Fruit fly (Drosophila melanogaster) whole organism, embryonic: Measurements from ENCODE around the gene CG44836.

Experiments used
- Atf6 ChIP-seq: fragments of 200-800 bp; sonication (Bioruptor generic); IDR thresholded peaks from 2 replicates; pipeline ENCODE4 v1.3.6; 2022; ENCODE audit warnings: missing biosample characterization, missing genetic modification characterization
- B-H2 ChIP-seq: fragments of 200-800 bp; sonication (Bioruptor generic); optimal IDR thresholded peaks from 2 replicates; lab custom pipeline; 2018; ENCODE audit warnings: missing biosample characterization, mild to moderate bottlenecking, missing genetic modification characterization
- BEAF-32 ChIP-seq: fragments of 200-800 bp; sonication (Bioruptor generic); optimal IDR thresholded peaks from 3 replicates; lab custom pipeline; 2017; ENCODE audit warnings: missing biosample characterization, missing genetic modification characterization, mild to moderate bottlenecking, moderate library complexity, missing genetic modification reagents
- CG1024 ChIP-seq: fragments of 200-800 bp; sonication (Bioruptor generic); IDR thresholded peaks from 2 replicates; pipeline ENCODE4 v1.3.6; 2022; ENCODE audit warnings: missing biosample characterization, missing genetic modification characterization
- CG10267 ChIP-seq: fragments of 200-800 bp; sonication (Bioruptor generic); optimal IDR thresholded peaks from 2 replicates; lab custom pipeline; 2018; ENCODE audit warnings: missing biosample characterization, mild to moderate bottlenecking, missing genetic modification characterization, moderate library complexity
- CG11695 ChIP-seq: fragments of 200-800 bp; sonication (Bioruptor generic); IDR thresholded peaks from 3 replicates; pipeline ENCODE4 v1.3.6; 2022; ENCODE audit warnings: missing biosample characterization, missing genetic modification characterization
- CG12299 ChIP-seq: fragments of 200-800 bp; sonication (Bioruptor generic); optimal IDR thresholded peaks from 2 replicates; lab custom pipeline; 2018; ENCODE audit warnings: missing biosample characterization, mild to moderate bottlenecking, missing genetic modification characterization
- CG12744 ChIP-seq: fragments of 200-800 bp; sonication (Bioruptor generic); optimal IDR thresholded peaks from 2 replicates; lab custom pipeline; 2016; ENCODE audit warnings: missing biosample characterization, missing genetic modification characterization
- CG12769 ChIP-seq: fragments of 200-800 bp; sonication (Bioruptor generic); optimal IDR thresholded peaks from 2 replicates; lab custom pipeline; 2019; ENCODE audit warnings: missing biosample characterization, mild to moderate bottlenecking, missing genetic modification characterization, moderate library complexity
- CG13296 ChIP-seq: fragments of 200-800 bp; sonication (Bioruptor generic); optimal IDR thresholded peaks from 3 replicates; lab custom pipeline; 2018; ENCODE audit warnings: missing biosample characterization, mild to moderate bottlenecking, missing genetic modification characterization
- CG17186 ChIP-seq: fragments of 200-800 bp; sonication (Bioruptor generic); optimal IDR thresholded peaks from 3 replicates; lab custom pipeline; 2017; ENCODE audit warnings: missing biosample characterization, missing genetic modification reagents, missing genetic modification characterization
- CG17802 ChIP-seq: fragments of 200-800 bp; sonication (Bioruptor generic); optimal IDR thresholded peaks from 2 replicates; lab custom pipeline; 2018; ENCODE audit warnings: missing biosample characterization, mild to moderate bottlenecking, missing genetic modification characterization, moderate library complexity
- CG17912 ChIP-seq: fragments of 200-800 bp; sonication (Bioruptor generic); optimal IDR thresholded peaks from 2 replicates; lab custom pipeline; 2018; ENCODE audit warnings: missing biosample characterization, mild to moderate bottlenecking, missing genetic modification characterization
- CG31224 ChIP-seq: fragments of 200-800 bp; sonication (Bioruptor generic); IDR thresholded peaks from 2 replicates; pipeline ENCODE4 v1.3.6; 2022; ENCODE audit warnings: missing biosample characterization, missing genetic modification characterization
- CG34376 ChIP-seq: fragments of 200-800 bp; sonication (Bioruptor generic); optimal IDR thresholded peaks from 2 replicates; lab custom pipeline; 2018; ENCODE audit warnings: missing biosample characterization, mild to moderate bottlenecking, missing genetic modification characterization
- CG3847 ChIP-seq: fragments of 200-800 bp; sonication (Bioruptor generic); IDR thresholded peaks from 2 replicates; pipeline ENCODE4 v1.3.6; 2022; ENCODE audit warnings: missing biosample characterization, missing genetic modification characterization
- CG6175 ChIP-seq: fragments of 200-800 bp; sonication (Bioruptor generic); IDR thresholded peaks from 3 replicates; pipeline ENCODE4 v1.3.6; 2022; ENCODE audit warnings: missing biosample characterization, missing genetic modification characterization
- CG8290 ChIP-seq, 3 experiments: fragments of 200-800 bp; sonication (Bioruptor generic); optimal IDR thresholded peaks; 2 replicates each; lab custom pipeline; 2016 to 2019; ENCODE audit warnings: missing biosample characterization in 3 of 3, missing genetic modification characterization in 3 of 3, mild to moderate bottlenecking in 2 of 3, moderate library complexity in 1 of 3
- Dip2 ChIP-seq: fragments of 200-800 bp; sonication (Bioruptor generic); IDR thresholded peaks from 2 replicates; pipeline ENCODE4 v1.3.6; 2022; ENCODE audit warnings: missing biosample characterization, missing genetic modification characterization
- Fer1 ChIP-seq: fragments of 200-800 bp; sonication (Bioruptor generic); optimal IDR thresholded peaks from 2 replicates; lab custom pipeline; 2017; ENCODE audit warnings: missing biosample characterization, mild to moderate bottlenecking, missing genetic modification characterization
- H15 ChIP-seq: fragments of 200-800 bp; sonication (Bioruptor generic); IDR thresholded peaks from 3 replicates; pipeline ENCODE4 v1.3.6; 2022; ENCODE audit warnings: missing biosample characterization, missing genetic modification characterization
- Hsf ChIP-seq: fragments of 200-800 bp; sonication (Bioruptor generic); optimal IDR thresholded peaks from 3 replicates; lab custom pipeline; 2016; ENCODE audit warnings: missing biosample characterization, missing genetic modification characterization
- MESR4 ChIP-seq: fragments of 200-800 bp; sonication (Bioruptor generic); optimal IDR thresholded peaks from 2 replicates; lab custom pipeline; 2018; ENCODE audit warnings: missing biosample characterization, mild to moderate bottlenecking, missing genetic modification characterization, moderate library complexity
- Med ChIP-seq: fragments of 200-800 bp; sonication (Bioruptor generic); peaks from one replicate; lab custom pipeline; 2016; ENCODE audit warnings: missing biosample characterization, missing genetic modification characterization, mild to moderate bottlenecking, inconsistent platforms, moderate library complexity
- Meics ChIP-seq: fragments of 200-800 bp; sonication (Bioruptor generic); optimal IDR thresholded peaks from 2 replicates; lab custom pipeline; 2017; ENCODE audit warnings: missing biosample characterization, mild to moderate bottlenecking, missing genetic modification characterization
- Pdp1 ChIP-seq, 2 experiments: fragments of 200-800 bp; sonication (Bioruptor generic); optimal IDR thresholded peaks; 3 replicates each; lab custom pipeline; 2016; ENCODE audit warnings: missing biosample characterization in 2 of 2, missing genetic modification characterization in 2 of 2, mild to moderate bottlenecking in 1 of 2, moderate library complexity in 1 of 2
- Ravus ChIP-seq: fragments of 200-800 bp; sonication (Bioruptor generic); IDR thresholded peaks from 2 replicates; pipeline ENCODE4 v1.3.6; 2022; ENCODE audit warnings: missing biosample characterization, missing genetic modification characterization
- Sin3A ChIP-seq: fragments of >200 bp; optimal IDR thresholded peaks from 2 replicates; lab custom pipeline; 2018
- Sry-δ ChIP-seq: fragments of 200-800 bp; sonication (Bioruptor generic); optimal IDR thresholded peaks from 2 replicates; lab custom pipeline; 2016; ENCODE audit warnings: missing biosample characterization, missing genetic modification characterization
- Usf ChIP-seq: fragments of 200-800 bp; sonication (Bioruptor generic); optimal IDR thresholded peaks from 2 replicates; lab custom pipeline; 2017; ENCODE audit warnings: missing genotype, missing biosample characterization, missing genetic modification characterization
- bigmax ChIP-seq: fragments of 200-800 bp; sonication (Bioruptor generic); optimal IDR thresholded peaks from 2 replicates; lab custom pipeline; 2018; ENCODE audit warnings: missing biosample characterization, mild to moderate bottlenecking, missing genetic modification characterization
- chinmo ChIP-seq: fragments of 200-800 bp; sonication (Bioruptor generic); IDR thresholded peaks from 4 replicates; pipeline ENCODE4 v1.3.6; 2022; ENCODE audit warnings: missing biosample characterization, missing genetic modification characterization; ENCODE audit not compliant: partially characterized antibody
- croc ChIP-seq: fragments of 200-800 bp; sonication (Bioruptor generic); conservative IDR thresholded peaks from 3 replicates; pipeline ENCODE4 v1.3.6; 2022; ENCODE audit warnings: missing biosample characterization, missing genetic modification characterization
- en ChIP-seq: fragments of 200-800 bp; sonication (Bioruptor generic); optimal IDR thresholded peaks from 2 replicates; lab custom pipeline; 2016; ENCODE audit warnings: missing biosample characterization, missing genetic modification characterization
- kni ChIP-seq: fragments of 200-800 bp; sonication (Bioruptor generic); optimal IDR thresholded peaks from 3 replicates; lab custom pipeline; 2017; ENCODE audit warnings: mild to moderate bottlenecking, missing biosample characterization, missing genetic modification reagents, missing genetic modification characterization
- luna ChIP-seq: fragments of 200-800 bp; sonication (Bioruptor generic); optimal IDR thresholded peaks from 2 replicates; lab custom pipeline; 2016; ENCODE audit warnings: missing biosample characterization, missing genetic modification characterization
- mld ChIP-seq: fragments of 200-800 bp; sonication (Bioruptor generic); IDR thresholded peaks from 3 replicates; pipeline ENCODE4 v1.3.6; 2022; ENCODE audit warnings: missing biosample characterization, missing genetic modification characterization; ENCODE audit not compliant: partially characterized antibody
- otp ChIP-seq: fragments of 200-800 bp; sonication (Bioruptor generic); IDR thresholded peaks from 3 replicates; pipeline ENCODE4, ENCODE4 v1.3.6; 2022; ENCODE audit warnings: missing biosample characterization, missing genetic modification characterization
- pum ChIP-seq: fragments of 200-800 bp; sonication (Bioruptor generic); optimal IDR thresholded peaks from 2 replicates; lab custom pipeline; 2016; ENCODE audit warnings: missing biosample characterization, missing genetic modification characterization
- pzg ChIP-seq: fragments of 200-800 bp; sonication (Bioruptor generic); optimal IDR thresholded peaks from 3 replicates; lab custom pipeline; 2018; ENCODE audit warnings: missing biosample characterization, mild to moderate bottlenecking, missing genetic modification characterization, moderate library complexity
- rib ChIP-seq: fragments of 200-800 bp; sonication (Bioruptor generic); IDR thresholded peaks from 2 replicates; pipeline ENCODE4 v1.3.6; 2022; ENCODE audit warnings: missing biosample characterization, missing genetic modification characterization
- row ChIP-seq: fragments of 200-800 bp; sonication (Bioruptor generic); IDR thresholded peaks from 3 replicates; pipeline ENCODE4 v1.3.6; 2022; ENCODE audit warnings: missing biosample characterization, missing genetic modification characterization
- scrt ChIP-seq: fragments of 200-800 bp; sonication (Bioruptor generic); optimal IDR thresholded peaks from 2 replicates; lab custom pipeline; 2018; ENCODE audit warnings: missing biosample characterization, mild to moderate bottlenecking, missing genetic modification characterization, moderate library complexity
- seq ChIP-seq: fragments of 200-800 bp; sonication (Bioruptor generic); IDR thresholded peaks from 2 replicates; pipeline ENCODE4 v1.3.6; 2022; ENCODE audit warnings: missing biosample characterization, missing genetic modification characterization
- sna ChIP-seq: fragments of 200-800 bp; sonication (Bioruptor generic); IDR thresholded peaks from 2 replicates; pipeline ENCODE4 v1.3.6; 2022; ENCODE audit warnings: missing biosample characterization, missing genetic modification characterization; ENCODE audit not compliant: partially characterized antibody
- tll ChIP-seq, 2 experiments: fragments of 200-800 bp in 1 of 2; fragments of >200 bp in 1 of 2; sonication (Bioruptor generic) in 1 of 2; optimal IDR thresholded peaks; 2 replicates each; lab custom pipeline; 2017 to 2019; ENCODE audit warnings: missing biosample characterization in 2 of 2, missing genetic modification characterization in 2 of 2, mild to moderate bottlenecking in 1 of 2, moderate library complexity in 1 of 2

CG44836 gene

DNA sequence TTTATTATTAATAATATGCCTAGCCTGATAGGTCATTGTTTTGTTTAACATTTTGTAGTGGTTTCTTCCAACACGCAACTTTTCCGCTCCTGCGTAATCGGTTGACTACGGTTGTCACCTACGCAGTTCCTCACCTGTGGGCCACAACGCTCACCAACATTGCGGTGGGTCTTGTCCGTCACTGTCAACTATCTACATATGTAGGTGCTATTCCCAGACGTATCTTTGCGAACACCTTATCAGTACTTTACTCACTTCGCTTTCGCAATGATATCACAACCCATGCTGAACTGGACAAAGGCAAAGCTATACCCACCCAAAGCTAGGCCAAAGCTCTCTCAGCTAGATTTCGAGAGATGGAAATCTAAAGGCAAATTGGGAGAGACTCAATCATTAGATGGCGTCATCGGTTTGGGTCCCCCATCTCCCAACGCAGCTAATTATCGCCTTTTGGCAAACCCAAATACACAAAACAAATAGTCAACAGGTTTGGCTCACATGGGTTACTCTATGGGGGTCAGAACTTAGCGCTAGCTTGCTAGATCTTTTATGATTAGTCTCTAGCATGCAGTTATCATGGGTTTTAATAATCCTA, 43.8 kb downstream of the CG44836 start (continued):
- TF ChIP-seq chinmo (peak; percentile 83; the same call in 2 of the 4 replicates), pum (GFP tag; lab: Kevin White, UChicago) (no peak), croc (GFP tag; lab: Robert Waterston, UW) (no peak), CG13296 (peak; percentile 17), Atf6 (peak; percentile 50; the same call in 1 of the 2 replicates), MESR4 (GFP tag; lab: Kevin White, UChicago) (no peak), B-H2 (GFP tag; lab: Kevin White, UChicago) (peak; percentile 46), CG31224 (GFP tag; lab: Robert Waterston, UW) (peak; percentile 74), CG8290 (GFP tag; optimal IDR thresholded peaks at IDR 0.05; lab: Kevin White, UChicago) (no peak), CG8290 (tag; optimal IDR thresholded peaks at IDR 0.05; lab: Kevin White, UChicago) (peak in 1 of 2 experiments; percentile 48), Usf (GFP tag; lab: Kevin White, UChicago) (no peak), Dip2 (no peak), CG34376 (peak; percentile 93), Meics (GFP tag; lab: Kevin White, UChicago) (peak; percentile 25), CG17802 (tag; lab: Kevin White, UChicago) (no peak), luna (GFP tag; lab: Kevin White, UChicago) (no peak), CG11695 (0 out of 3 replicates have a peak, but pooled peaks have one; percentile 24)

dm6 chr3L:16354197-16354596, 45.9 kb downstream of the CG44836 start, which contains the start of gene Pdh:
Pdh (minus strand) TSS chr3L:16354297.
- TF ChIP-seq mld (no peak), Pdp1 (GFP tag; optimal IDR thresholded peaks at IDR 0.05; lab: Kevin White, UChicago) (peak in 1 of 2 experiments; percentile 0), seq (GFP tag; lab: Robert Waterston, UW) (no peak), Med (peak; percentile 57)

- TF ChIP-seq bigmax (GFP tag; lab: Kevin White, UChicago): peak; percentile 40
- TF ChIP-seq en (GFP tag; lab: Kevin White, UChicago): no peak
- TF ChIP-seq Sry-δ (GFP tag; lab: Kevin White, UChicago): peak; percentile 16
- TF ChIP-seq CG12744 (GFP tag; lab: Kevin White, UChicago): no peak
- TF ChIP-seq pzg (GFP tag; lab: Kevin White, UChicago): peak; percentile 75
- TF ChIP-seq CG10267: peak; percentile 3
- no peak for TF ChIP-seq CG1024 (GFP tag; lab: Robert Waterston, UW)
- peak; percentile 30 for TF ChIP-seq CG17186 (GFP tag; lab: Kevin White, UChicago)
- peak in 1 of 2 experiments; percentile 7 for TF ChIP-seq tll (GFP tag; optimal IDR thresholded peaks at IDR 0.05; lab: Kevin White, UChicago)
- 0 out of 3 replicates have a peak, but pooled peaks have one; percentile 21 for TF ChIP-seq otp (GFP tag; lab: Robert Waterston, UW)
- no peak for TF ChIP-seq rib (GFP tag; lab: Robert Waterston, UW)
- no peak for TF ChIP-seq H15 (GFP tag; lab: Robert Waterston, UW)
- TF ChIP-seq sna (GFP tag; lab: Robert Waterston, UW): no peak
- peak; percentile 92 for TF ChIP-seq scrt (GFP tag; lab: Kevin White, UChicago)
- no peak for TF ChIP-seq Atf6
- no peak for TF ChIP-seq CG6175 (GFP tag; lab: Robert Waterston, UW)
- peak in 1 of 2 experiments; percentile 3 for TF ChIP-seq Pdp1 (GFP tag; optimal IDR thresholded peaks at IDR 0.05; lab: Kevin White, UChicago)
- TF ChIP-seq CG3847 (GFP tag; lab: Robert Waterston, UW): peak; percentile 41; the same call in 1 of the 2 replicates
- TF ChIP-seq Hsf: no peak
- TF ChIP-seq kni (GFP tag; lab: Kevin White, UChicago): no peak
- no peak for TF ChIP-seq CG12769
- TF ChIP-seq CG17912: no peak
- TF ChIP-seq Ravus (GFP tag; lab: Robert Waterston, UW): no peak
- TF ChIP-seq BEAF-32 (GFP tag; lab: Kevin White, UChicago): peak; percentile 21
- TF ChIP-seq Fer1 (GFP tag; lab: Kevin White, UChicago): no peak
- TF ChIP-seq CG12299 (tag; lab: Kevin White, UChicago): no peak
- TF ChIP-seq Sin3A: peak; percentile 69
- TF ChIP-seq row (GFP tag; lab: Robert Waterston, UW): peak; percentile 39; the same call in 1 of the 3 replicates
Measured at dm6 chr3L:16351770-16352429, 48.2 kb downstream of the CG44836 start, which contains the start of the genes Golgin104 and Tcs3. Golgin104 (minus strand) TSS chr3L:16351951. Tcs3 (plus strand) TSS chr3L:16351991.
